Worm (Caenorhabditis elegans): ENCODE data around the gene cyp-13A11.

ce11 chrIII:13032429-13033018 lies 11.7 kb downstream of the cyp-13A11 start:
- TF ChIP-seq mxl-2 (GFP tag; conservative IDR thresholded peaks at IDR 0.05) = no peak
- TF ChIP-seq lin-13 (GFP tag; optimal IDR thresholded peaks at IDR 0.05) = no peak
- TF ChIP-seq hlh-30 (tag; optimal IDR thresholded peaks at IDR 0.05; ENCODE audit: insufficient read depth) = no peak
